Fruit fly (Drosophila melanogaster): ENCODE results near the gene ND-B8.
A peak's percentile ranks its signal among the peaks of the same experiment; 100 is the strongest.

ND-B8 gene

dm6 chr2L:4440881-4441737 lies 13.3 kb upstream of the ND-B8 start, which contains the start of gene CG15431 (continued):
- peak; percentile 23; the same call in 1 of the 3 replicates for TF ChIP-seq croc (GFP tag; conservative IDR thresholded peaks at IDR 0.05)
- TF ChIP-seq Ptx1 (GFP tag; IDR thresholded peaks at IDR 0.05), result peak; percentile 75
- no peak for TF ChIP-seq unc-4 (GFP tag; IDR thresholded peaks at IDR 0.05; ENCODE audit: partially characterized antibody)
- peak; percentile 43 for TF ChIP-seq BtbVII (GFP tag; optimal IDR thresholded peaks at IDR 0.05)
- no peak for TF ChIP-seq CG10431 (GFP tag; optimal IDR thresholded peaks at IDR 0.05)
- peak; percentile 37; the same call in 1 of the 2 replicates for TF ChIP-seq CG31224 (GFP tag; IDR thresholded peaks at IDR 0.05)
- 0 out of 2 replicates have a peak, but pooled peaks have one; percentile 35 for TF ChIP-seq chm (GFP tag; IDR thresholded peaks at IDR 0.05)
- no peak for TF ChIP-seq ac (GFP tag; optimal IDR thresholded peaks at IDR 0.05)
- TF ChIP-seq HLH3B (GFP tag; IDR thresholded peaks at IDR 0.05), result peak; percentile 65; the same call in 1 of the 2 replicates
- TF ChIP-seq MTF-1 (GFP tag; optimal IDR thresholded peaks at IDR 0.05; ENCODE audit: borderline replicate concordance), result no peak
- TF ChIP-seq CG11398 (GFP tag; optimal IDR thresholded peaks at IDR 0.05), result no peak
- TF ChIP-seq zen2 (GFP tag; IDR thresholded peaks at IDR 0.05; ENCODE audit: partially characterized antibody), result no peak; the same call in 1 of the 3 replicates
- TF ChIP-seq al (GFP tag; IDR thresholded peaks at IDR 0.05), result 0 out of 2 replicates have a peak, but pooled peaks have one; percentile 37
- no peak for TF ChIP-seq MESR4 (GFP tag; optimal IDR thresholded peaks at IDR 0.05)
- TF ChIP-seq dysf (GFP tag; IDR thresholded peaks at IDR 0.05), result peak; percentile 70
- peak; percentile 21 for TF ChIP-seq CG10274 (GFP tag; optimal IDR thresholded peaks at IDR 0.05)
- peak; percentile 50 for TF ChIP-seq CG10209 (GFP tag; optimal IDR thresholded peaks at IDR 0.05)
- TF ChIP-seq CG2120 (GFP tag; optimal IDR thresholded peaks at IDR 0.05), result peak; percentile 75
- no peak for TF ChIP-seq Dp (GFP tag; optimal IDR thresholded peaks at IDR 0.05)
- peak; percentile 73 for TF ChIP-seq Rfx (GFP tag; IDR thresholded peaks at IDR 0.05)
- no peak for TF ChIP-seq Ssrp (tag; optimal IDR thresholded peaks at IDR 0.05)
- no peak for TF ChIP-seq mirr (GFP tag; optimal IDR thresholded peaks at IDR 0.05)
- TF ChIP-seq CG9609 (GFP tag; optimal IDR thresholded peaks at IDR 0.05), result no peak
- TF ChIP-seq lola (GFP tag; optimal IDR thresholded peaks at IDR 0.05), result no peak
- TF ChIP-seq Antp (GFP tag; optimal IDR thresholded peaks at IDR 0.05), result no peak
- TF ChIP-seq cg (GFP tag; optimal IDR thresholded peaks at IDR 0.05), result no peak
- TF ChIP-seq Sox100B (GFP tag; optimal IDR thresholded peaks at IDR 0.05), result no peak
- TF ChIP-seq zfh2 (GFP tag; optimal IDR thresholded peaks at IDR 0.05), result peak; percentile 35
- no peak for TF ChIP-seq HmgD (GFP tag; optimal IDR thresholded peaks at IDR 0.05)
- no peak for TF ChIP-seq otp (GFP tag; IDR thresholded peaks at IDR 0.05)
- TF ChIP-seq CG6654 (GFP tag; optimal IDR thresholded peaks at IDR 0.05), result no peak
- no peak for TF ChIP-seq CG5953 (GFP tag; IDR thresholded peaks at IDR 0.05)
- TF ChIP-seq Scr (GFP tag; IDR thresholded peaks at IDR 0.05; ENCODE audit: partially characterized antibody), result no peak
- peak; percentile 40 for TF ChIP-seq CG2712 (tag; optimal IDR thresholded peaks at IDR 0.05)
- no peak for TF ChIP-seq CG6765 (GFP tag; optimal IDR thresholded peaks at IDR 0.05)
- TF ChIP-seq CG9876 (GFP tag; optimal IDR thresholded peaks at IDR 0.05), result no peak
- TF ChIP-seq ftz-f1 (GFP tag; optimal IDR thresholded peaks at IDR 0.05), result peak; percentile 5
- TF ChIP-seq CG1024 (GFP tag; IDR thresholded peaks at IDR 0.05), result 0 out of 2 replicates have a peak, but pooled peaks have one; percentile 40
- no peak for TF ChIP-seq CG11695 (GFP tag; IDR thresholded peaks at IDR 0.05)
- TF ChIP-seq E2f1 (GFP tag; IDR thresholded peaks at IDR 0.05), result peak; percentile 60
- TF ChIP-seq ham (GFP tag; IDR thresholded peaks at IDR 0.05), result no peak
- peak in 1 of 2 experiments; percentile 3 for TF ChIP-seq chif (GFP tag; optimal IDR thresholded peaks at IDR 0.05)
- peak; percentile 52 for TF ChIP-seq az2 (GFP tag; optimal IDR thresholded peaks at IDR 0.05)
- no peak for TF ChIP-seq Nf-YB (GFP tag; optimal IDR thresholded peaks at IDR 0.05)
- TF ChIP-seq hkb (optimal IDR thresholded peaks at IDR 0.05), result no peak
- peak; percentile 67 for TF ChIP-seq hkb (GFP tag; IDR thresholded peaks at IDR 0.05)
- TF ChIP-seq CoRest (tag; optimal IDR thresholded peaks at IDR 0.05), result peak; percentile 47
- no peak for TF ChIP-seq ab (GFP tag; optimal IDR thresholded peaks at IDR 0.05)
- no peak for TF ChIP-seq dan (GFP tag; IDR thresholded peaks at IDR 0.05)
